Fruit fly (Drosophila melanogaster) whole organism, embryonic: ENCODE measurements around the gene dj-1beta.

Experiments used
- Atf-2 ChIP-seq: fragments of 200-800 bp; sonication (Bioruptor generic); optimal IDR thresholded peaks from 2 replicates; lab custom pipeline; 2016; ENCODE audit warnings: missing biosample characterization, missing genetic modification characterization
- Awh ChIP-seq: fragments of 200-800 bp; sonication (Bioruptor generic); IDR thresholded peaks from 2 replicates; pipeline ENCODE4, ENCODE4 v1.3.6; 2022; ENCODE audit warnings: missing biosample characterization, missing genetic modification characterization
- CG11093 ChIP-seq: fragments of 200-800 bp; sonication (Bioruptor generic); IDR thresholded peaks from 3 replicates; pipeline ENCODE4 v1.3.6; 2022; ENCODE audit warnings: missing biosample characterization, missing genetic modification characterization
- CG12769 ChIP-seq: fragments of 200-800 bp; sonication (Bioruptor generic); optimal IDR thresholded peaks from 2 replicates; lab custom pipeline; 2019; ENCODE audit warnings: missing biosample characterization, mild to moderate bottlenecking, missing genetic modification characterization, moderate library complexity
- CG14441 ChIP-seq: fragments of 200-800 bp; sonication (Bioruptor generic); IDR thresholded peaks from 2 replicates; pipeline ENCODE4 v1.3.6; 2022; ENCODE audit warnings: missing biosample characterization, missing genetic modification characterization
- CG1529 ChIP-seq: fragments of 200-800 bp; sonication (Bioruptor generic); optimal IDR thresholded peaks from 3 replicates; lab custom pipeline; 2018; ENCODE audit warnings: missing biosample characterization, missing genetic modification characterization
- CG16813 ChIP-seq: fragments of 200-800 bp; sonication (Bioruptor generic); IDR thresholded peaks from 3 replicates; pipeline ENCODE4 v1.3.6; 2022; ENCODE audit warnings: missing biosample characterization, missing genetic modification characterization; ENCODE audit not compliant: partially characterized antibody
- CG17328 ChIP-seq: fragments of 200-800 bp; sonication (Bioruptor generic); IDR thresholded peaks from 2 replicates; pipeline ENCODE4 v1.3.6; 2022; ENCODE audit warnings: missing biosample characterization, missing genetic modification characterization
- CG17385 ChIP-seq: fragments of 200-800 bp; sonication (Bioruptor generic); optimal IDR thresholded peaks from 3 replicates; lab custom pipeline; 2018; ENCODE audit warnings: missing biosample characterization, mild to moderate bottlenecking, missing genetic modification characterization
- CG1792 ChIP-seq: fragments of 200-800 bp; sonication (Bioruptor generic); optimal IDR thresholded peaks from 2 replicates; lab custom pipeline; 2016; ENCODE audit warnings: missing biosample characterization, missing genetic modification characterization
- CG18262 ChIP-seq: fragments of 200-800 bp; optimal IDR thresholded peaks from 3 replicates; lab custom pipeline; 2019; ENCODE audit warnings: missing biosample characterization, mild to moderate bottlenecking, missing genetic modification characterization, moderate library complexity
- CG1832 ChIP-seq: fragments of 200-800 bp; sonication (Bioruptor generic); optimal IDR thresholded peaks from 2 replicates; lab custom pipeline; 2017; ENCODE audit warnings: missing biosample characterization, mild to moderate bottlenecking, missing genetic modification characterization, inconsistent platforms
- CG18599 ChIP-seq: fragments of 200-800 bp; sonication (Bioruptor generic); optimal IDR thresholded peaks from 3 replicates; lab custom pipeline; 2017; ENCODE audit warnings: missing biosample characterization, missing genetic modification characterization, mild to moderate bottlenecking, moderate library complexity, missing genetic modification reagents
- CG3847 ChIP-seq: fragments of 200-800 bp; sonication (Bioruptor generic); IDR thresholded peaks from 2 replicates; pipeline ENCODE4 v1.3.6; 2022; ENCODE audit warnings: missing biosample characterization, missing genetic modification characterization
- CG42726 ChIP-seq: fragments of 200-800 bp; sonication (Bioruptor generic); IDR thresholded peaks from 2 replicates; pipeline ENCODE4 v1.3.6; 2022; ENCODE audit warnings: missing biosample characterization, missing genetic modification characterization; ENCODE audit not compliant: partially characterized antibody
- CG7963 ChIP-seq: fragments of 200-800 bp; sonication (Bioruptor generic); IDR thresholded peaks from 3 replicates; pipeline ENCODE4 v1.3.6; 2022; ENCODE audit warnings: missing biosample characterization, missing genetic modification characterization; ENCODE audit not compliant: partially characterized antibody
- CG8478 ChIP-seq: fragments of >200 bp; optimal IDR thresholded peaks from 2 replicates; lab custom pipeline; 2018
- CG9437 ChIP-seq: fragments of 200-800 bp; sonication (Bioruptor generic); optimal IDR thresholded peaks from 2 replicates; lab custom pipeline; 2018; ENCODE audit warnings: missing biosample characterization, mild to moderate bottlenecking, missing genetic modification characterization
- Ets65A ChIP-seq: fragments of 200-800 bp; sonication (Bioruptor generic); peaks from one replicate; lab custom pipeline; 2016; ENCODE audit warnings: missing biosample characterization, missing genetic modification characterization
- Jarid2 ChIP-seq: fragments of 200-800 bp; sonication (Bioruptor generic); optimal IDR thresholded peaks from 3 replicates; lab custom pipeline; 2017; ENCODE audit warnings: mild to moderate bottlenecking, missing biosample characterization, missing genetic modification reagents, missing genetic modification characterization
- Med ChIP-seq: fragments of 200-800 bp; sonication (Bioruptor generic); peaks from one replicate; lab custom pipeline; 2016; ENCODE audit warnings: missing biosample characterization, missing genetic modification characterization, mild to moderate bottlenecking, inconsistent platforms, moderate library complexity
- Nf-YA ChIP-seq: fragments of 200-800 bp; sonication (Bioruptor generic); IDR thresholded peaks from 2 replicates; pipeline ENCODE4 v1.3.6; 2022; ENCODE audit warnings: missing biosample characterization, missing genetic modification characterization
- Opbp ChIP-seq: fragments of 200-800 bp; sonication (Bioruptor generic); IDR thresholded peaks from 3 replicates; pipeline ENCODE4 v1.3.6; 2022; ENCODE audit warnings: missing biosample characterization, missing genetic modification characterization; ENCODE audit not compliant: partially characterized antibody
- Six4 ChIP-seq: fragments of 200-800 bp; sonication (Bioruptor generic); optimal IDR thresholded peaks from 2 replicates; lab custom pipeline; 2016; ENCODE audit warnings: missing biosample characterization, missing genetic modification characterization
- TFAM ChIP-seq: fragments of 200-800 bp; sonication (Bioruptor generic); optimal IDR thresholded peaks from 2 replicates; lab custom pipeline; 2017; ENCODE audit warnings: missing biosample characterization, missing genetic modification characterization, inconsistent platforms
- Taf1 ChIP-seq: fragments of 200-800 bp; sonication (Bioruptor generic); IDR thresholded peaks from 2 replicates; pipeline ENCODE4 v1.3.6; 2022; ENCODE audit warnings: missing biosample characterization, missing genetic modification characterization
- Trl ChIP-seq, 3 experiments: fragments of >200 bp in 2 of 3; fragments of 200-800 bp in 1 of 3; sonication (Bioruptor generic) in 1 of 3; optimal IDR thresholded peaks; 2 replicates in 1 of 3; 3 replicates in 2 of 3; lab custom pipeline; 2016 to 2017; ENCODE audit warnings: missing biosample characterization in 1 of 3, missing genetic modification characterization in 1 of 3
- amos ChIP-seq: fragments of 200-800 bp; sonication (Bioruptor generic); IDR thresholded peaks from 2 replicates; pipeline ENCODE4 v1.3.6; 2022; ENCODE audit warnings: missing biosample characterization, missing genetic modification characterization; ENCODE audit not compliant: partially characterized antibody
- aop ChIP-seq: fragments of 200-800 bp; sonication (Bioruptor generic); IDR thresholded peaks from 2 replicates; pipeline ENCODE4 v1.3.6; 2022; ENCODE audit warnings: missing biosample characterization, missing genetic modification characterization
- ara ChIP-seq: fragments of 200-800 bp; sonication (Bioruptor generic); IDR thresholded peaks from 2 replicates; pipeline ENCODE4 v1.3.6; 2022; ENCODE audit warnings: missing biosample characterization, missing genetic modification characterization
- cas ChIP-seq: fragments of 200-800 bp; sonication (Bioruptor generic); IDR thresholded peaks from 2 replicates; pipeline ENCODE4 v1.3.6; 2022; ENCODE audit warnings: missing biosample characterization, missing genetic modification characterization
- cg ChIP-seq: fragments of 200-800 bp; sonication (Bioruptor generic); optimal IDR thresholded peaks from 3 replicates; lab custom pipeline; 2019; ENCODE audit warnings: missing biosample characterization, mild to moderate bottlenecking, missing genetic modification characterization, moderate library complexity
- chif ChIP-seq, 2 experiments: fragments of 200-800 bp; sonication (Bioruptor generic); optimal IDR thresholded peaks; 3 replicates each; lab custom pipeline; 2016; ENCODE audit warnings: missing biosample characterization in 2 of 2, missing genetic modification characterization in 2 of 2
- chinmo ChIP-seq: fragments of 200-800 bp; sonication (Bioruptor generic); IDR thresholded peaks from 4 replicates; pipeline ENCODE4 v1.3.6; 2022; ENCODE audit warnings: missing biosample characterization, missing genetic modification characterization; ENCODE audit not compliant: partially characterized antibody
- dmrt11E ChIP-seq: fragments of 200-800 bp; sonication (Bioruptor generic); optimal IDR thresholded peaks from 3 replicates; lab custom pipeline; 2018; ENCODE audit warnings: missing biosample characterization, mild to moderate bottlenecking, missing genetic modification characterization, moderate library complexity
- fd3F ChIP-seq: fragments of 200-800 bp; sonication (Bioruptor generic); optimal IDR thresholded peaks from 2 replicates; lab custom pipeline; 2018; ENCODE audit warnings: missing biosample characterization, mild to moderate bottlenecking, missing genetic modification characterization, moderate library complexity
- grau ChIP-seq: fragments of 200-800 bp; optimal IDR thresholded peaks from 3 replicates; lab custom pipeline; 2019; ENCODE audit warnings: missing biosample characterization, mild to moderate bottlenecking, missing genetic modification characterization, moderate library complexity
- grn ChIP-seq: fragments of 200-800 bp; sonication (Bioruptor generic); optimal IDR thresholded peaks from 3 replicates; lab custom pipeline; 2017; ENCODE audit warnings: missing biosample characterization, missing genetic modification characterization
- gro ChIP-seq: fragments of 200-800 bp; sonication (Bioruptor generic); optimal IDR thresholded peaks from 2 replicates; lab custom pipeline; 2016; ENCODE audit warnings: missing biosample characterization, missing genetic modification characterization
- gsb-n ChIP-seq: fragments of 200-800 bp; sonication (Bioruptor generic); optimal IDR thresholded peaks from 3 replicates; lab custom pipeline; 2018; ENCODE audit warnings: missing biosample characterization, mild to moderate bottlenecking, missing genetic modification characterization
- hbn ChIP-seq: fragments of 200-800 bp; sonication (Bioruptor generic); IDR thresholded peaks from 2 replicates; pipeline ENCODE4 v1.3.6; 2022; ENCODE audit warnings: missing biosample characterization, missing genetic modification characterization; ENCODE audit not compliant: partially characterized antibody
- lmd ChIP-seq: fragments of 200-800 bp; sonication (Bioruptor generic); IDR thresholded peaks from 2 replicates; pipeline ENCODE4 v1.3.6; 2022; ENCODE audit warnings: missing biosample characterization, missing genetic modification characterization
- oc ChIP-seq: fragments of 200-800 bp; sonication (Bioruptor generic); optimal IDR thresholded peaks from 2 replicates; lab custom pipeline; 2018; ENCODE audit warnings: missing biosample characterization, mild to moderate bottlenecking, missing genetic modification characterization, moderate library complexity
- pros ChIP-seq: fragments of 200-800 bp; sonication (Bioruptor generic); optimal IDR thresholded peaks from 3 replicates; lab custom pipeline; 2019; ENCODE audit warnings: missing biosample characterization, mild to moderate bottlenecking, missing genetic modification characterization, moderate library complexity
- row ChIP-seq: fragments of 200-800 bp; sonication (Bioruptor generic); IDR thresholded peaks from 3 replicates; pipeline ENCODE4 v1.3.6; 2022; ENCODE audit warnings: missing biosample characterization, missing genetic modification characterization
- sd ChIP-seq: fragments of 200-800 bp; sonication (Bioruptor generic); optimal IDR thresholded peaks from 3 replicates; lab custom pipeline; 2018; ENCODE audit warnings: missing biosample characterization, mild to moderate bottlenecking, missing genetic modification characterization, moderate library complexity
- sens ChIP-seq: fragments of 200-800 bp; sonication (Bioruptor generic); peaks from one replicate; lab custom pipeline; 2016; ENCODE audit warnings: missing biosample characterization, missing genetic modification characterization
- stc ChIP-seq: fragments of 200-800 bp; sonication (Bioruptor generic); IDR thresholded peaks from 2 replicates; pipeline ENCODE4 v1.3.6; 2022; ENCODE audit warnings: missing biosample characterization, missing genetic modification characterization
- yki ChIP-seq: fragments of >200 bp; optimal IDR thresholded peaks from 3 replicates; lab custom pipeline; 2018

Gene dj-1beta

dm6 chr3R:30802779-30803178, 4.1 kb upstream of the dj-1beta start (continued):
- no peak for TF ChIP-seq gsb-n (tag; lab: Kevin White, UChicago)
- TF ChIP-seq CG16813 (GFP tag; lab: Robert Waterston, UW) = no peak
- TF ChIP-seq CG17328 (GFP tag; lab: Robert Waterston, UW) = no peak
- no peak for TF ChIP-seq row (GFP tag; lab: Robert Waterston, UW)
- TF ChIP-seq Atf-2 (GFP tag; lab: Kevin White, UChicago) = no peak
- TF ChIP-seq dmrt11E (tag; lab: Kevin White, UChicago) = no peak
- no peak for TF ChIP-seq CG1792 (GFP tag; lab: Kevin White, UChicago)
- no peak for TF ChIP-seq CG1529 (GFP tag; lab: Kevin White, UChicago)
- TF ChIP-seq chinmo (GFP tag; lab: Robert Waterston, UW) = no peak
- no peak for TF ChIP-seq CG18262 (tag; lab: Kevin White, UChicago)
- TF ChIP-seq CG11093 (GFP tag; lab: Robert Waterston, UW) = no peak
- peak; percentile 29; the same call in 1 of the 2 replicates for TF ChIP-seq Awh (GFP tag; lab: Robert Waterston, UW)
- no peak for TF ChIP-seq grn
- TF ChIP-seq CG42726 (GFP tag; lab: Robert Waterston, UW) = no peak
- TF ChIP-seq Nf-YA (GFP tag; lab: Robert Waterston, UW) = peak; percentile 64; the same call in 1 of the 2 replicates
- TF ChIP-seq cas = no peak
- no peak for TF ChIP-seq oc (tag; lab: Kevin White, UChicago)
- peak; percentile 20 for TF ChIP-seq fd3F
- no peak; the same call in 1 of the 2 replicates for TF ChIP-seq lmd (GFP tag; lab: Robert Waterston, UW)

dm6 chr3R:30803212-30803814, 3.6 kb upstream of the dj-1beta start:
- TF ChIP-seq TFAM (GFP tag; lab: Kevin White, UChicago) (no peak), Med (peak; percentile 2), sd (tag; lab: Kevin White, UChicago) (peak; percentile 79), yki (lab: Kevin White, UChicago) (peak; percentile 40), Trl (optimal IDR thresholded peaks at IDR 0.05; lab: Kevin White, UChicago) (peak; percentile 69 to 82), Trl (GFP tag; optimal IDR thresholded peaks at IDR 0.05; lab: Kevin White, UChicago) (no peak), gro (no peak), CG14441 (GFP tag; lab: Robert Waterston, UW) (no peak), CG12769 (tag; lab: Kevin White, UChicago) (peak; percentile 80), CG17385 (GFP tag; lab: Kevin White, UChicago) (peak; percentile 57), Ets65A (GFP tag; lab: Kevin White, UChicago) (peak; percentile 81), Taf1 (no peak), hbn (GFP tag; lab: Robert Waterston, UW) (peak; percentile 45; the same call in 1 of the 2 replicates), CG3847 (GFP tag; lab: Robert Waterston, UW) (no peak), sens (peak; percentile 55), amos (GFP tag; lab: Robert Waterston, UW) (0 out of 2 replicates have a peak, but pooled peaks have one; percentile 12), pros (peak; percentile 89), Six4 (GFP tag; lab: Kevin White, UChicago) (no peak), CG7963 (GFP tag; lab: Robert Waterston, UW) (0 out of 3 replicates have a peak, but pooled peaks have one; percentile 9), Opbp (0 out of 3 replicates have a peak, but pooled peaks have one; percentile 29), Jarid2 (GFP tag; lab: Kevin White, UChicago) (no peak), stc (GFP tag; lab: Robert Waterston, UW) (0 out of 2 replicates have a peak, but pooled peaks have one; percentile 0), CG18599 (GFP tag; lab: Kevin White, UChicago) (no peak), CG9437 (GFP tag; lab: Kevin White, UChicago) (no peak), CG8478 (peak; percentile 62), grau (tag; lab: Kevin White, UChicago) (no peak), chinmo (GFP tag; lab: Robert Waterston, UW) (0 out of 4 replicates have a peak, but pooled peaks have one; percentile 27), aop (GFP tag; lab: Robert Waterston, UW) (no peak), CG1832 (GFP tag; lab: Kevin White, UChicago) (peak; percentile 77), ara (GFP tag; lab: Robert Waterston, UW) (0 out of 2 replicates have a peak, but pooled peaks have one; percentile 20), chif (GFP tag; optimal IDR thresholded peaks at IDR 0.05; lab: Kevin White, UChicago) (no peak), cg (GFP tag; lab: Kevin White, UChicago) (peak; percentile 79)
